Fruit fly (Drosophila melanogaster) whole organism, embryonic: ENCODE data around the gene CG4313.
A peak's percentile ranks its signal among the peaks of the same experiment; 100 is the strongest.

Experiments used
- CG1024 ChIP-seq: fragments of 200-800 bp; sonication (Bioruptor generic); IDR thresholded peaks from 2 replicates; pipeline ENCODE4 v1.3.6; 2022; ENCODE audit warnings: missing biosample characterization, missing genetic modification characterization
- CG10274 ChIP-seq: fragments of 200-800 bp; sonication (Bioruptor generic); optimal IDR thresholded peaks from 3 replicates; lab custom pipeline; 2017; ENCODE audit warnings: missing biosample characterization, mild to moderate bottlenecking, missing genetic modification characterization
- CG12744 ChIP-seq: fragments of 200-800 bp; sonication (Bioruptor generic); optimal IDR thresholded peaks from 2 replicates; lab custom pipeline; 2016; ENCODE audit warnings: missing biosample characterization, missing genetic modification characterization
- CG15514 ChIP-seq: fragments of 200-800 bp; sonication (Bioruptor generic); optimal IDR thresholded peaks from 3 replicates; lab custom pipeline; 2017; ENCODE audit warnings: missing biosample characterization, missing genetic modification characterization, mild to moderate bottlenecking, moderate library complexity, missing genetic modification reagents
- CG34422 ChIP-seq: fragments of 200-800 bp; sonication (Bioruptor generic); IDR thresholded peaks from 3 replicates; pipeline ENCODE4 v1.3.6; 2022; ENCODE audit warnings: missing biosample characterization, missing genetic modification characterization
- E2f1 ChIP-seq: fragments of 200-800 bp; sonication (Bioruptor generic); IDR thresholded peaks from 2 replicates; pipeline ENCODE4 v1.3.6; 2022; ENCODE audit warnings: missing biosample characterization, missing genetic modification characterization
- bab2 ChIP-seq: fragments of 200-800 bp; sonication (Bioruptor generic); optimal IDR thresholded peaks from 2 replicates; lab custom pipeline; 2016; ENCODE audit warnings: missing biosample characterization, missing genetic modification characterization
- gt ChIP-seq: fragments of 200-800 bp; sonication (Bioruptor generic); IDR thresholded peaks from 2 replicates; pipeline ENCODE4 v1.3.6; 2022; ENCODE audit warnings: missing biosample characterization, missing genetic modification characterization
- prd ChIP-seq, 3 experiments: fragments of >200 bp in 2 of 3; fragments of 200-800 bp in 1 of 3; sonication (Bioruptor generic) in 1 of 3; optimal IDR thresholded peaks in 2 of 3; IDR thresholded peaks in 1 of 3; 2 replicates in 2 of 3; 3 replicates in 1 of 3; pipeline versions ENCODE4 v1.3.6 to Lab custom; 2017 to 2022; ENCODE audit warnings: missing biosample characterization in 1 of 3, missing genetic modification characterization in 1 of 3
- seq ChIP-seq: fragments of 200-800 bp; sonication (Bioruptor generic); IDR thresholded peaks from 2 replicates; pipeline ENCODE4 v1.3.6; 2022; ENCODE audit warnings: missing biosample characterization, missing genetic modification characterization

DNA sequence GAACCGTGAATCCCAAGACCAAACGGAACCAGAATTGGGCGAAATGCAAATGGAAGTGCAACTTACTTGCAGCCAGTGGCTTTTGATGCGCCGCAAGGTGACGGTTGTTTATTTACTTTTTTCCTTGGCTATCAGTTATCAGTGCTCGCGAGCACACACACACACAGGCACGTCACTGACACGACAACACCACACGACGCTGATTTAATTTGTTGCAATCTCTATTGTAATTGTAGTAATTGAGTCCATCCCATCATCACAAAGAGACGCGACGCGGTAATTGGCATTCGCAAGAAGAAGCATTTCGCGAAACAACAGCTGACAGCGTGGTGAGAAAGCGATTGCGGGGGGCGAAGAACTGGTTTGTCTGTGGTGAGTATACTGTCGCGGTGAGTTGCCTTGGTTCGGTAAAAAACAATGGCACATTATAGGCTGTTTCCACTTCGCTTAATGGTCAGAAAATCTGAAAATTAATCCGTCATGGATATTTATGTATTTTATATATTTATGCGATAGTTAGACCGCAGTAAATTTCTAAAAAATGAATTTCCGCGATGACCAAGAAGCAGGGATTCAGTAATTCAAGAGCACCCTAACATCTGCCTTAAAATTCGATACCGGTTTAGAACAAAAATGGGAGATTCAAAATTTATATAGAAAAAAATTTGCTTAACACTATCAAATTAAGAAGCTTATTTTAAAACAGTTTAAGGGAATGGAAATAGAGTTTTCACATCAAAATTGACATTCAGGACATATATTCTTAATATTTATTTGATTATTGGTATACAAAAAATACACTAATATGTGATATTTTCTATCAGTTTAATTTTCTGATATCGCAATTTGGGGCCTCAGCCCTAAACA is 546 bp downstream of the CG4313 start, which contains the start of the genes Actn and usp:
- TF ChIP-seq gt (no peak), prd (optimal IDR thresholded peaks at IDR 0.05; lab: Kevin White, UChicago) (no peak), prd (GFP tag; IDR thresholded peaks at IDR 0.05; lab: Robert Waterston, UW) (peak; percentile 33; the same call in 1 of the 3 replicates), CG1024 (GFP tag; lab: Robert Waterston, UW) (peak; percentile 63), CG34422 (GFP tag; lab: Robert Waterston, UW) (peak; percentile 23; the same call in 1 of the 3 replicates), seq (GFP tag; lab: Robert Waterston, UW) (0 out of 2 replicates have a peak, but pooled peaks have one; percentile 10), CG15514 (GFP tag; lab: Kevin White, UChicago) (peak; percentile 96), CG12744 (GFP tag; lab: Kevin White, UChicago) (no peak), CG10274 (no peak), E2f1 (no peak), bab2 (GFP tag; lab: Kevin White, UChicago) (no peak)
